Worm (Caenorhabditis elegans) whole organism, mixed stage, embryonic: ENCODE measurements around the gene col-117.
A peak's percentile ranks its signal among the peaks of the same experiment; 100 is the strongest.

Experiments used
- bed-3 ChIP-seq: fragments of 200-800 bp; sonication (Bioruptor generic); optimal IDR thresholded peaks from 3 replicates; lab custom pipeline; 2018; ENCODE audit warnings: mild to moderate bottlenecking, missing genetic modification characterization, moderate library complexity, missing compliant biosample characterization
- blmp-1 ChIP-seq: fragments of 150-350 bp; optimal IDR thresholded peaks from 2 replicates; lab custom pipeline; 2014; ENCODE audit warnings: missing biosample characterization, missing genetic modification characterization
- ceh-39 ChIP-seq: fragments of 150-350 bp; optimal IDR thresholded peaks from 2 replicates; lab custom pipeline; 2014; ENCODE audit warnings: missing biosample characterization, missing genetic modification characterization
- ceh-83 ChIP-seq: fragments of 200-800 bp; sonication (Bioruptor generic); optimal IDR thresholded peaks from 2 replicates; lab custom pipeline; 2018; ENCODE audit warnings: mild to moderate bottlenecking, missing genetic modification characterization, missing compliant biosample characterization
- ces-1 ChIP-seq: fragments of 150-350 bp; optimal IDR thresholded peaks from 2 replicates; lab custom pipeline; 2014; ENCODE audit warnings: missing biosample characterization, missing genetic modification reagents, missing genetic modification characterization
- drap-1 ChIP-seq: fragments of 200-800 bp; sonication (Bioruptor generic); optimal IDR thresholded peaks from 3 replicates; lab custom pipeline; 2018; ENCODE audit warnings: mild to moderate bottlenecking, missing genetic modification characterization, missing compliant biosample characterization
- elt-1 ChIP-seq: sonication (generic microtip); optimal IDR thresholded peaks from 2 replicates; lab custom pipeline; 2017; ENCODE audit warnings: missing genetic modification characterization, mild to moderate bottlenecking, missing compliant biosample characterization, antibody characterized with exemption, moderate library complexity, borderline replicate concordance; ENCODE audit not compliant: insufficient read depth
- elt-3 ChIP-seq: fragments of 150-350 bp; optimal IDR thresholded peaks from 2 replicates; lab custom pipeline; 2014; ENCODE audit warnings: missing biosample characterization, missing genetic modification characterization
- lin-13 ChIP-seq: fragments of 150-350 bp; optimal IDR thresholded peaks from 2 replicates; lab custom pipeline; 2014; ENCODE audit warnings: missing biosample characterization, missing genetic modification characterization
- lin-32 ChIP-seq: fragments of 200-800 bp; sonication (Bioruptor generic); optimal IDR thresholded peaks from 2 replicates; lab custom pipeline; 2018; ENCODE audit warnings: mild to moderate bottlenecking, missing genetic modification characterization, missing compliant biosample characterization
- mab-5 ChIP-seq: fragments of 150-350 bp; optimal IDR thresholded peaks from 2 replicates; lab custom pipeline; 2014; ENCODE audit warnings: missing biosample characterization, missing genetic modification characterization
- mls-2 ChIP-seq: sonication (generic microtip); optimal IDR thresholded peaks from 2 replicates; lab custom pipeline; 2016; ENCODE audit warnings: mild to moderate bottlenecking, missing genetic modification characterization, moderate library complexity, missing compliant biosample characterization
- nhr-12 ChIP-seq: fragments of 150-350 bp; optimal IDR thresholded peaks from 2 replicates; lab custom pipeline; 2014; ENCODE audit warnings: missing biosample characterization, missing genetic modification characterization
- nhr-237 ChIP-seq: fragments of 150-350 bp; optimal IDR thresholded peaks from 2 replicates; lab custom pipeline; 2014; ENCODE audit warnings: missing biosample characterization, missing genetic modification characterization
- nhr-28 ChIP-seq: fragments of 150-350 bp; optimal IDR thresholded peaks from 2 replicates; lab custom pipeline; 2014; ENCODE audit warnings: missing biosample characterization, missing genetic modification characterization
- pha-4 ChIP-seq: fragments of 150-350 bp; optimal IDR thresholded peaks from 2 replicates; lab custom pipeline; 2018; ENCODE audit warnings: missing biosample characterization, missing genetic modification reagents, missing genetic modification characterization
- tbx-8 ChIP-seq: fragments of 200-800 bp; sonication (Bioruptor generic); optimal IDR thresholded peaks from 2 replicates; lab custom pipeline; 2018; ENCODE audit warnings: mild to moderate bottlenecking, missing genetic modification characterization, moderate library complexity, missing compliant biosample characterization
- unc-62 ChIP-seq: fragments of 150-350 bp; optimal IDR thresholded peaks from 2 replicates; lab custom pipeline; 2014; ENCODE audit warnings: missing biosample characterization, missing genetic modification reagents, missing genetic modification characterization
- zip-8 ChIP-seq: fragments of 150-350 bp; optimal IDR thresholded peaks from 2 replicates; lab custom pipeline; 2014; ENCODE audit warnings: missing biosample characterization, missing genetic modification characterization
- ztf-11 ChIP-seq: fragments of 150-350 bp; optimal IDR thresholded peaks from 2 replicates; lab custom pipeline; 2014; ENCODE audit warnings: missing biosample characterization, missing genetic modification characterization

col-117 gene

ce11 chrIV:8782172-8782571 lies 41.8 kb downstream of the col-117 start (continued):
- TF ChIP-seq tbx-8 (GFP tag; lab: Kevin White, UChicago) (peak; percentile 21), ceh-83 (GFP tag; lab: Kevin White, UChicago) (peak; percentile 52), elt-3 (tag; lab: Kevin White, UChicago) (peak; percentile 5), unc-62 (peak; percentile 84), ztf-11 (tag; lab: Kevin White, UChicago) (peak; percentile 74), elt-1 (tag; lab: Kevin White, UChicago) (peak; percentile 45)

DNA sequence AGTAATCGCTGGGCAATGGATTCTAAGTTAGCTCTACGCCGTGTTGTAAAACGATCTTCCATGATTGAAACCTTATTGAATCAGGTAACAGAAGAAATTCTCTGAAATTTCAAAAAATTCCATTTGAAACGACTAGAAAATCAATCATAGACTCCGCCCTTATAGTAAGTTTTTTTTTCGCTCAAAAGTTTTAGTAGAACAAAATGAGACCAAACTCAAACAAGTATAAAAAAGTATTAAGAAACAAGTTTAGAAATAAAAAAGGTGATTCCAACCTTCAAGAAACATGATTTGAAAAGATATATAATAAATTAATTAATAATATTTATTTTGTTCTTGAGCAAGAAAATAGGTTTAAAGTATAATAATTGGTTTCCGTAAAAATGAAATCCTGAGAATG lies 46.0 kb downstream of the col-117 start, which contains the start of gene C33D9.6:
Gene C33D9.6, minus strand, starts transcription at position 101 of the 400 bp plus-strand sequence.
- TF ChIP-seq drap-1 (GFP tag; lab: Kevin White, UChicago) (no peak), pha-4 (no peak), mls-2 (no peak), unc-62 (no peak), tbx-8 (GFP tag; lab: Kevin White, UChicago) (no peak), nhr-237 (tag; lab: Kevin White, UChicago) (no peak), bed-3 (GFP tag; lab: Kevin White, UChicago) (no peak), ceh-83 (GFP tag; lab: Kevin White, UChicago) (no peak), nhr-28 (tag; lab: Kevin White, UChicago) (no peak), lin-13 (tag; lab: Kevin White, UChicago) (no peak), ceh-39 (tag; lab: Kevin White, UChicago) (no peak), lin-32 (GFP tag; lab: Kevin White, UChicago) (no peak), ces-1 (GFP tag; lab: Kevin White, UChicago) (no peak), zip-8 (tag; lab: Kevin White, UChicago) (no peak), nhr-12 (no peak), blmp-1 (tag; lab: Kevin White, UChicago) (no peak), elt-1 (tag; lab: Kevin White, UChicago) (no peak), mab-5 (no peak)
